Fruit fly (Drosophila melanogaster) whole organism, embryonic: ENCODE measurements around the gene CG7953.
A peak's percentile ranks its signal among the peaks of the same experiment; 100 is the strongest.

ENCODE experiments used
- Aef1 ChIP-seq: fragments of 200-800 bp; sonication (Bioruptor generic); IDR thresholded peaks from 3 replicates; pipeline ENCODE4 v1.3.6; 2022; ENCODE audit warnings: missing biosample characterization, missing genetic modification characterization
- CG1024 ChIP-seq: fragments of 200-800 bp; sonication (Bioruptor generic); IDR thresholded peaks from 2 replicates; pipeline ENCODE4 v1.3.6; 2022; ENCODE audit warnings: missing biosample characterization, missing genetic modification characterization
- CG10321 ChIP-seq: fragments of 200-800 bp; sonication (Bioruptor generic); IDR thresholded peaks from 2 replicates; pipeline ENCODE4 v1.3.6; 2022; ENCODE audit warnings: missing biosample characterization, missing genetic modification characterization
- CG11085 ChIP-seq: fragments of 200-800 bp; sonication (Bioruptor generic); IDR thresholded peaks from 2 replicates; pipeline ENCODE4 v1.3.6; 2022; ENCODE audit warnings: missing biosample characterization, missing genetic modification characterization
- CG11560 ChIP-seq: fragments of 200-800 bp; sonication (Bioruptor generic); IDR thresholded peaks from 3 replicates; pipeline ENCODE4 v1.3.6; 2022; ENCODE audit warnings: missing biosample characterization, missing genetic modification characterization
- CG12236 ChIP-seq: fragments of 200-800 bp; sonication (Bioruptor generic); optimal IDR thresholded peaks from 2 replicates; lab custom pipeline; 2016; ENCODE audit warnings: missing biosample characterization, missing genetic modification characterization
- CG12299 ChIP-seq: fragments of 200-800 bp; sonication (Bioruptor generic); optimal IDR thresholded peaks from 2 replicates; lab custom pipeline; 2018; ENCODE audit warnings: missing biosample characterization, mild to moderate bottlenecking, missing genetic modification characterization
- CG12942 ChIP-seq: fragments of 200-800 bp; sonication (Bioruptor generic); optimal IDR thresholded peaks from 3 replicates; lab custom pipeline; 2016; ENCODE audit warnings: missing biosample characterization, missing genetic modification characterization
- CG13894 ChIP-seq: fragments of 200-800 bp; sonication (Bioruptor generic); optimal IDR thresholded peaks from 3 replicates; lab custom pipeline; 2018; ENCODE audit warnings: missing biosample characterization, mild to moderate bottlenecking, missing genetic modification characterization, moderate library complexity
- CG16815 ChIP-seq: fragments of 200-800 bp; sonication (Bioruptor generic); optimal IDR thresholded peaks from 3 replicates; lab custom pipeline; 2017; ENCODE audit warnings: missing biosample characterization, mild to moderate bottlenecking, missing genetic modification characterization
- CG16863 ChIP-seq: fragments of 200-800 bp; sonication (Bioruptor generic); optimal IDR thresholded peaks from 3 replicates; lab custom pipeline; 2016; ENCODE audit warnings: missing biosample characterization, missing genetic modification characterization
- CG18764 ChIP-seq: fragments of 200-800 bp; sonication (Bioruptor generic); optimal IDR thresholded peaks from 3 replicates; lab custom pipeline; 2016; ENCODE audit warnings: missing biosample characterization, missing genetic modification characterization
- CG2129 ChIP-seq: fragments of 200-800 bp; sonication (Bioruptor generic); IDR thresholded peaks from 2 replicates; pipeline ENCODE4 v1.3.6; 2022; ENCODE audit warnings: missing biosample characterization, missing genetic modification characterization; ENCODE audit not compliant: partially characterized antibody
- CG3995 ChIP-seq: fragments of 200-800 bp; sonication (Bioruptor generic); optimal IDR thresholded peaks from 3 replicates; lab custom pipeline; 2016; ENCODE audit warnings: missing biosample characterization, missing genetic modification characterization
- CG4328 ChIP-seq: fragments of 200-800 bp; sonication (Bioruptor generic); optimal IDR thresholded peaks from 3 replicates; lab custom pipeline; 2017; ENCODE audit warnings: missing biosample characterization, missing genetic modification reagents, missing genetic modification characterization
- CG5245 ChIP-seq: fragments of 200-800 bp; sonication (Bioruptor generic); optimal IDR thresholded peaks from 3 replicates; lab custom pipeline; 2016; ENCODE audit warnings: missing biosample characterization, missing genetic modification characterization
- CG7745 ChIP-seq: fragments of 200-800 bp; sonication (Bioruptor generic); optimal IDR thresholded peaks from 2 replicates; lab custom pipeline; 2018; ENCODE audit warnings: missing biosample characterization, mild to moderate bottlenecking, missing genetic modification characterization, moderate library complexity
- CkIIα-i1 ChIP-seq: fragments of 200-800 bp; sonication (Bioruptor generic); IDR thresholded peaks from 2 replicates; pipeline ENCODE4 v1.3.6; 2022; ENCODE audit warnings: missing biosample characterization, missing genetic modification characterization
- D19B ChIP-seq: fragments of 200-800 bp; sonication (Bioruptor generic); optimal IDR thresholded peaks from 2 replicates; lab custom pipeline; 2017; ENCODE audit warnings: missing biosample characterization, mild to moderate bottlenecking, missing genetic modification characterization
- Dip2 ChIP-seq: fragments of 200-800 bp; sonication (Bioruptor generic); IDR thresholded peaks from 2 replicates; pipeline ENCODE4 v1.3.6; 2022; ENCODE audit warnings: missing biosample characterization, missing genetic modification characterization
- Elba2 ChIP-seq: fragments of 200-800 bp; sonication (Bioruptor generic); optimal IDR thresholded peaks from 3 replicates; lab custom pipeline; 2016; ENCODE audit warnings: missing biosample characterization, missing genetic modification characterization
- Fer2 ChIP-seq: fragments of 200-800 bp; sonication (Bioruptor generic); optimal IDR thresholded peaks from 2 replicates; lab custom pipeline; 2018; ENCODE audit warnings: missing biosample characterization, mild to moderate bottlenecking, missing genetic modification characterization, moderate library complexity
- H15 ChIP-seq: fragments of 200-800 bp; sonication (Bioruptor generic); IDR thresholded peaks from 3 replicates; pipeline ENCODE4 v1.3.6; 2022; ENCODE audit warnings: missing biosample characterization, missing genetic modification characterization
- H2.0 ChIP-seq: fragments of 200-800 bp; sonication (Bioruptor generic); IDR thresholded peaks from 2 replicates; pipeline ENCODE4 v1.3.6; 2022; ENCODE audit warnings: missing biosample characterization, missing genetic modification characterization
- Hmr ChIP-seq: fragments of 200-800 bp; sonication (Bioruptor generic); optimal IDR thresholded peaks from 3 replicates; lab custom pipeline; 2017; ENCODE audit warnings: mild to moderate bottlenecking, missing biosample characterization, missing genetic modification reagents, missing genetic modification characterization
- Hsf ChIP-seq: fragments of 200-800 bp; sonication (Bioruptor generic); optimal IDR thresholded peaks from 3 replicates; lab custom pipeline; 2016; ENCODE audit warnings: missing biosample characterization, missing genetic modification characterization
- Lim3 ChIP-seq: fragments of 200-800 bp; sonication (Bioruptor generic); IDR thresholded peaks from 2 replicates; pipeline ENCODE4 v1.3.6; 2022; ENCODE audit warnings: missing biosample characterization, missing genetic modification characterization
- Mrtf ChIP-seq: fragments of 200-800 bp; sonication (Bioruptor generic); IDR thresholded peaks from 3 replicates; pipeline ENCODE4 v1.3.6; 2022; ENCODE audit warnings: missing biosample characterization, missing genetic modification characterization
- NFAT ChIP-seq: fragments of 200-800 bp; sonication (Bioruptor generic); IDR thresholded peaks from 2 replicates; pipeline ENCODE4 v1.3.6; 2022; ENCODE audit warnings: missing biosample characterization, missing genetic modification characterization
- PHDP ChIP-seq: fragments of 200-800 bp; sonication (Bioruptor generic); optimal IDR thresholded peaks from 3 replicates; lab custom pipeline; 2018; ENCODE audit warnings: missing biosample characterization, mild to moderate bottlenecking, missing genetic modification characterization, moderate library complexity
- Side ChIP-seq: fragments of 200-800 bp; sonication (Bioruptor generic); optimal IDR thresholded peaks from 2 replicates; lab custom pipeline; 2016; ENCODE audit warnings: missing biosample characterization, missing genetic modification characterization
- Vsx1 ChIP-seq: fragments of 200-800 bp; sonication (Bioruptor generic); optimal IDR thresholded peaks from 2 replicates; lab custom pipeline; 2017; ENCODE audit warnings: missing biosample characterization, mild to moderate bottlenecking, missing genetic modification characterization, missing genetic modification reagents
- Xrp1 ChIP-seq: fragments of 200-800 bp; sonication (Bioruptor generic); IDR thresholded peaks from 2 replicates; pipeline ENCODE4 v1.3.6; 2022; ENCODE audit warnings: missing biosample characterization, missing genetic modification characterization
- bbx ChIP-seq: fragments of 200-800 bp; sonication (Bioruptor generic); IDR thresholded peaks from 2 replicates; pipeline ENCODE4 v1.3.6; 2022; ENCODE audit warnings: missing biosample characterization, missing genetic modification characterization; ENCODE audit not compliant: partially characterized antibody
- caup ChIP-seq: fragments of 200-800 bp; sonication (Bioruptor generic); optimal IDR thresholded peaks from 3 replicates; lab custom pipeline; 2017; ENCODE audit warnings: missing biosample characterization, mild to moderate bottlenecking, missing genetic modification characterization, moderate library complexity; ENCODE audit not compliant: severe bottlenecking
- croc ChIP-seq: fragments of 200-800 bp; sonication (Bioruptor generic); conservative IDR thresholded peaks from 3 replicates; pipeline ENCODE4 v1.3.6; 2022; ENCODE audit warnings: missing biosample characterization, missing genetic modification characterization
- danr ChIP-seq: fragments of 200-800 bp; sonication (Bioruptor generic); IDR thresholded peaks from 2 replicates; pipeline ENCODE4 v1.3.6; 2022; ENCODE audit warnings: missing biosample characterization, missing genetic modification characterization
- fd3F ChIP-seq: fragments of 200-800 bp; sonication (Bioruptor generic); optimal IDR thresholded peaks from 2 replicates; lab custom pipeline; 2018; ENCODE audit warnings: missing biosample characterization, mild to moderate bottlenecking, missing genetic modification characterization, moderate library complexity
- grau ChIP-seq: fragments of 200-800 bp; optimal IDR thresholded peaks from 3 replicates; lab custom pipeline; 2019; ENCODE audit warnings: missing biosample characterization, mild to moderate bottlenecking, missing genetic modification characterization, moderate library complexity
- maf-S ChIP-seq: fragments of 200-800 bp; sonication (Bioruptor generic); optimal IDR thresholded peaks from 2 replicates; lab custom pipeline; 2016; ENCODE audit warnings: missing biosample characterization, missing genetic modification characterization
- p53 ChIP-seq: fragments of 200-800 bp; sonication (Bioruptor generic); optimal IDR thresholded peaks from 2 replicates; lab custom pipeline; 2016; ENCODE audit warnings: missing biosample characterization, missing genetic modification characterization
- phol ChIP-seq: fragments of 200-800 bp; sonication (Bioruptor generic); optimal IDR thresholded peaks from 3 replicates; lab custom pipeline; 2018; ENCODE audit warnings: missing biosample characterization, mild to moderate bottlenecking, missing genetic modification characterization, moderate library complexity
- rib ChIP-seq: fragments of 200-800 bp; sonication (Bioruptor generic); IDR thresholded peaks from 2 replicates; pipeline ENCODE4 v1.3.6; 2022; ENCODE audit warnings: missing biosample characterization, missing genetic modification characterization
- schlank ChIP-seq: fragments of 200-800 bp; sonication (Bioruptor generic); optimal IDR thresholded peaks from 2 replicates; lab custom pipeline; 2018; ENCODE audit warnings: missing biosample characterization, mild to moderate bottlenecking, missing genetic modification characterization
- scrt ChIP-seq: fragments of 200-800 bp; sonication (Bioruptor generic); optimal IDR thresholded peaks from 2 replicates; lab custom pipeline; 2018; ENCODE audit warnings: missing biosample characterization, mild to moderate bottlenecking, missing genetic modification characterization, moderate library complexity
- sr ChIP-seq: fragments of 200-800 bp; sonication (Bioruptor generic); IDR thresholded peaks from 3 replicates; pipeline ENCODE4 v1.3.6; 2022; ENCODE audit warnings: missing biosample characterization, missing genetic modification characterization
- toy ChIP-seq: fragments of 200-800 bp; sonication (Bioruptor generic); IDR thresholded peaks from 2 replicates; pipeline ENCODE4 v1.3.6; 2022; ENCODE audit warnings: missing biosample characterization, missing genetic modification characterization
- zf30C ChIP-seq: fragments of 200-800 bp; sonication (Bioruptor generic); optimal IDR thresholded peaks from 3 replicates; lab custom pipeline; 2018; ENCODE audit warnings: missing biosample characterization, mild to moderate bottlenecking, missing genetic modification characterization
- zfh2 ChIP-seq: fragments of 200-800 bp; sonication (Bioruptor generic); optimal IDR thresholded peaks from 2 replicates; lab custom pipeline; 2016; ENCODE audit warnings: missing biosample characterization, missing genetic modification characterization

CG7953 gene

DNA sequence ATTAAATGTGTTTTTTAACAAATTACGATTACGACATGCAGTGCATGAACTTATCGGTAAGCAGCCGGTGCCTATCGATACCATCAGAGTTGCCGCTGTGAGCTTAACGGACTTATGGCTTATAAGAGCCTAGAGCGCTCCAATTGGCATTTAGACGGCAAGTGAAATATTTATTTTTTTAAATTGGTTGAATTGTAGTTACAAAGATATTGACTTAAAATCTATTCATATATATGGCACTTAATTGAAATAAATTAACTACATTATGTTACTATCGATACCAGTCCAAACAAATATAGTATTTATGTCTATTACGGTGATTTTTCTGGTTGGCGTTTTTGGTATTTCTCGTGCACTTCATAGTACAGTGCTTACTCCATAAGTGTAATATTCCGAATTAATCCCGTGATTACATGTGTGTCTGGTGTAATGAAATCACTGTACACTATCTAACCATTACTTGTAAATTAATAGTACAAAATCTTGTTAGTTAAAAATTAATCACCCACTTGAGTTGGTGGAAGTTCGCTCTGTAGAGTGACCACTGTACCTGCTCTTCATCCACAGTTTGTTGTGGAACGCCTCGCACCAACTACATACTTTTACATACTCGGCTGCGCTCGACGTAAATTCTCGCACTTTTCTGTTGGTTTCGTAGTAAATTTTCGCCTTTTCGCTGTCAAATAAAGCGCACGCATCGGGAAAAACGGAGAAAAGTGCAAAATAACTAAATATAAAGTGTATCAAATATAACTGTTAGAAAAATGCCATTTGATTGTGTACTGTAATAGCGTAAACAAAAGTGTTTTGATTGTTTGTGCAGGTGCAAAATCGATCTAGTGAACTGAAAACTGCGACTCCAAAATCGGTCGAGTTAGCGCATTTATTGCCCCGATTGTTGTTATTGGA, 12.5 kb upstream of the CG7953 start, which contains the start of the genes mRpS23 and CenG1A (continued):
- TF ChIP-seq Mrtf (GFP tag; lab: Robert Waterston, UW) (peak; percentile 100), Dip2 (peak; percentile 85), Aef1 (GFP tag; lab: Robert Waterston, UW) (peak; percentile 100), Side (GFP tag; lab: Kevin White, UChicago) (peak; percentile 100), phol (tag; lab: Kevin White, UChicago) (peak; percentile 99), CG1024 (GFP tag; lab: Robert Waterston, UW) (peak; percentile 99), grau (peak; percentile 100), CG12299 (tag; lab: Kevin White, UChicago) (peak; percentile 100), CG12942 (GFP tag; lab: Kevin White, UChicago) (peak; percentile 100), sr (GFP tag; lab: Robert Waterston, UW) (peak; percentile 100), Vsx1 (peak; percentile 99), CG18764 (GFP tag; lab: Kevin White, UChicago) (peak; percentile 99), fd3F (GFP tag; lab: Kevin White, UChicago) (peak; percentile 100), CG11560 (tag; lab: Robert Waterston, UW) (peak; percentile 95), CG16815 (GFP tag; lab: Kevin White, UChicago) (peak; percentile 100), p53 (peak; percentile 99), CG10321 (GFP tag; lab: Robert Waterston, UW) (peak; percentile 92), maf-S (GFP tag; lab: Kevin White, UChicago) (peak; percentile 100), H15 (GFP tag; lab: Robert Waterston, UW) (peak; percentile 100), caup (GFP tag; lab: Kevin White, UChicago) (peak; percentile 100), CG11085 (GFP tag; lab: Robert Waterston, UW) (peak; percentile 99), CG12236 (GFP tag; lab: Kevin White, UChicago) (peak; percentile 99), schlank (tag; lab: Kevin White, UChicago) (peak; percentile 100), H2.0 (peak; percentile 100), CG3995 (GFP tag; lab: Kevin White, UChicago) (peak; percentile 95), CG16863 (peak; percentile 100), PHDP (peak; percentile 100), danr (GFP tag; lab: Robert Waterston, UW) (peak; percentile 99), zf30C (GFP tag; lab: Kevin White, UChicago) (peak; percentile 60), Elba2 (GFP tag; lab: Kevin White, UChicago) (peak; percentile 99), CG4328 (GFP tag; lab: Kevin White, UChicago) (peak; percentile 99), CG5245 (GFP tag; lab: Kevin White, UChicago) (peak; percentile 100), NFAT (GFP tag; lab: Robert Waterston, UW) (peak; percentile 100), scrt (GFP tag; lab: Kevin White, UChicago) (peak; percentile 99), CkIIα-i1 (GFP tag; lab: Robert Waterston, UW) (peak; percentile 99), Xrp1 (GFP tag; lab: Robert Waterston, UW) (peak; percentile 100), CG13894 (tag; lab: Kevin White, UChicago) (peak; percentile 99), CG7745 (peak; percentile 97), croc (GFP tag; lab: Robert Waterston, UW) (peak; percentile 100), Hsf (GFP tag; lab: Kevin White, UChicago) (peak; percentile 100), CG2129 (GFP tag; lab: Robert Waterston, UW) (peak; percentile 79; the same call in 1 of the 2 replicates), toy (GFP tag; lab: Robert Waterston, UW) (peak; percentile 99), zfh2 (GFP tag; lab: Kevin White, UChicago) (peak; percentile 100), D19B (peak; percentile 98), rib (GFP tag; lab: Robert Waterston, UW) (peak; percentile 100), bbx (GFP tag; lab: Robert Waterston, UW) (peak; percentile 64; the same call in 1 of the 2 replicates), Lim3 (GFP tag; lab: Robert Waterston, UW) (peak; percentile 99), Fer2 (tag; lab: Kevin White, UChicago) (peak; percentile 99), Hmr (GFP tag; lab: Kevin White, UChicago) (peak; percentile 100)
